Worm (Caenorhabditis elegans): ENCODE results near the gene C08B6.11.

DNA sequence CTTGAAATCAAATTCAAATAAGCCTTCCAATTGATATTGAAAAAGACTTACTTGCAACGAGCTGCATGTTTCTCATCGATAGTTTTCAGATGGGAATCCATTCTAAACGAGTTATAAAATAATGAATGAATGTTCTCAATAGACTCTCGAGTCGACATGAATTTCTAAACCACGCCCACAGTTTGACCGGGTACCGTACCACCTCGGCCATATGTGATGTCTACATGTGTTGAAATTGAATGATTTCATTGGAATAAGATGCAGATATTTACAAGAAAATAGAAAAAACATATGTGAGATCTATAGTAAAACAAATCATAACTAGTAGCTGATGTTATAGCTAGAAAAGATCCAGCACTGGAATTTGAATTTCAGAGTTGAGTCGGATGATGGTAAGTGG, 16.9 kb upstream of the C08B6.11 start, which contains the start of gene R04B5.7:
- TF ChIP-seq ceh-82 (tag; optimal IDR thresholded peaks at IDR 0.05) = no peak
- TF ChIP-seq mdl-1 (tag; optimal IDR thresholded peaks at IDR 0.05) = no peak
- TF ChIP-seq unc-62 (GFP tag; optimal IDR thresholded peaks at IDR 0.05) = no peak
- TF ChIP-seq ama-1 (optimal IDR thresholded peaks at IDR 0.05) = no peak
- TF ChIP-seq lin-13 (GFP tag; optimal IDR thresholded peaks at IDR 0.05) = no peak
- TF ChIP-seq elt-3 (tag; optimal IDR thresholded peaks at IDR 0.05) = no peak
- TF ChIP-seq ztf-4 (tag; optimal IDR thresholded peaks at IDR 0.05) = no peak
- no peak for TF ChIP-seq aly-2 (tag; optimal IDR thresholded peaks at IDR 0.05)
- no peak for TF ChIP-seq lin-39 (tag; optimal IDR thresholded peaks at IDR 0.05)
- TF ChIP-seq nhr-129 (tag; optimal IDR thresholded peaks at IDR 0.05) = no peak
- no peak for TF ChIP-seq ztf-11 (tag; optimal IDR thresholded peaks at IDR 0.05)
- no peak for TF ChIP-seq R02D3.7 (tag; optimal IDR thresholded peaks at IDR 0.05)
- TF ChIP-seq egl-27 (tag; optimal IDR thresholded peaks at IDR 0.05) = no peak
